Worm (Caenorhabditis elegans) whole organism, L4 larva: ENCODE results near the gene npr-26.

Source experiments
- egl-27 ChIP-seq: sonication (generic microtip); optimal IDR thresholded peaks from 3 replicates; lab custom pipeline; 2017; ENCODE audit warnings: missing biosample characterization, missing genetic modification reagents, missing genetic modification characterization
- fkh-10 ChIP-seq: fragments of 150-350 bp; optimal IDR thresholded peaks from 2 replicates; lab custom pipeline; 2014; ENCODE audit warnings: missing biosample characterization, missing genetic modification reagents, missing genetic modification characterization
- lin-15B ChIP-seq: fragments of 150-350 bp; sonication (generic microtip); optimal IDR thresholded peaks from 3 replicates; lab custom pipeline; 2014; ENCODE audit warnings: missing biosample characterization, missing genetic modification characterization
- lin-38 ChIP-seq: fragments of 200-800 bp; sonication (Bioruptor generic); IDR thresholded peaks from 2 replicates; pipeline ENCODE4 v1.3.6; 2022; ENCODE audit warnings: missing genetic modification reagents, missing genetic modification characterization, missing compliant biosample characterization
- lsy-2 ChIP-seq, 2 experiments: fragments of 150-350 bp in 1 of 2; sonication (generic microtip) in 1 of 2; optimal IDR thresholded peaks; 2 replicates each; lab custom pipeline; 2014 to 2017; ENCODE audit warnings: missing biosample characterization in 2 of 2, missing genetic modification characterization in 2 of 2
- skn-1 ChIP-seq: fragments of 150-350 bp; optimal IDR thresholded peaks from 2 replicates; lab custom pipeline; 2014; ENCODE audit warnings: missing biosample characterization, missing genetic modification characterization

DNA sequence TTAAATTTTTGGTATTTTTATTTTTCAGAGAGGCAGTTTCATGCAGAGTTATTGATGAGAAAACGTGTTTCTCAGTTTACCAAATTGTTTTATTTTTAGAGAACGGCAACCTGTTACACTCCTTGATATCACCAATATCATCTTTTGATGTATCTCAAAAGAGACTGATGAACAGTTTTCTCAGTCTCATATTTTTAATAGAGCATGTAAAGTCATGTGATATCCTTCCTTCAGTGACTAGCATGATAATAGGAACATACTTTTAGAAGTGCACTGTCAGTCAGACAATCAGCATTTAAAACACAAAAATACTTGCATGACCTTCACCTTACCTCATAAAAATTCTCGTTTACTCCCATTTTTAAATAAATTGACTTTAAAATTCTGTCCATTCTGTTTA, 24.9 kb upstream of the npr-26 start, which contains the start of gene F11E6.11:
- TF ChIP-seq fkh-10 (no peak), egl-27 (tag; lab: Kevin White, UChicago) (no peak), lin-38 (GFP tag; lab: Robert Waterston, UW) (no peak), lsy-2 (tag; optimal IDR thresholded peaks at IDR 0.05; lab: Kevin White, UChicago) (no peak), lin-15B (tag; lab: Kevin White, UChicago) (no peak), skn-1 (tag; lab: Kevin White, UChicago) (no peak)
